Fruit fly (Drosophila melanogaster) whole organism, embryonic: ENCODE data around the gene dia.

ENCODE experiments used
- Ada2b ChIP-seq: fragments of 200-800 bp; sonication (Bioruptor generic); IDR thresholded peaks from 2 replicates; pipeline ENCODE4 v1.3.6; 2022; ENCODE audit warnings: missing biosample characterization, missing genetic modification characterization
- B-H1 ChIP-seq: fragments of 200-800 bp; sonication (Bioruptor generic); IDR thresholded peaks from 3 replicates; pipeline ENCODE4 v1.3.6; 2022; ENCODE audit warnings: missing biosample characterization, missing genetic modification characterization
- BtbVII ChIP-seq: fragments of 200-800 bp; sonication (Bioruptor generic); optimal IDR thresholded peaks from 3 replicates; lab custom pipeline; 2017; ENCODE audit warnings: missing biosample characterization, mild to moderate bottlenecking, missing genetic modification characterization
- CG12155 ChIP-seq: fragments of 200-800 bp; sonication (Bioruptor generic); optimal IDR thresholded peaks from 3 replicates; lab custom pipeline; 2016; ENCODE audit warnings: missing biosample characterization, missing genetic modification characterization
- CG12659 ChIP-seq: fragments of 200-800 bp; sonication (Bioruptor generic); optimal IDR thresholded peaks from 3 replicates; lab custom pipeline; 2017; ENCODE audit warnings: mild to moderate bottlenecking, missing biosample characterization, missing genetic modification reagents, missing genetic modification characterization
- CG17568 ChIP-seq: fragments of 200-800 bp; sonication (Bioruptor generic); optimal IDR thresholded peaks from 2 replicates; lab custom pipeline; 2018; ENCODE audit warnings: missing biosample characterization, mild to moderate bottlenecking, missing genetic modification characterization, moderate library complexity
- CG17802 ChIP-seq: fragments of 200-800 bp; sonication (Bioruptor generic); optimal IDR thresholded peaks from 2 replicates; lab custom pipeline; 2018; ENCODE audit warnings: missing biosample characterization, mild to moderate bottlenecking, missing genetic modification characterization, moderate library complexity
- CG17829 ChIP-seq: fragments of 200-800 bp; optimal IDR thresholded peaks from 2 replicates; lab custom pipeline; 2019; ENCODE audit warnings: missing biosample characterization, mild to moderate bottlenecking, missing genetic modification characterization, moderate library complexity
- CG4820 ChIP-seq: fragments of 200-800 bp; sonication (Bioruptor generic); optimal IDR thresholded peaks from 3 replicates; lab custom pipeline; 2016; ENCODE audit warnings: missing biosample characterization, missing genetic modification characterization
- CG6683 ChIP-seq: fragments of 200-800 bp; sonication (Bioruptor generic); optimal IDR thresholded peaks from 2 replicates; lab custom pipeline; 2017; ENCODE audit warnings: missing biosample characterization, mild to moderate bottlenecking, missing genetic modification characterization, missing genetic modification reagents
- CG6765 ChIP-seq: fragments of 200-800 bp; sonication (Bioruptor generic); optimal IDR thresholded peaks from 3 replicates; lab custom pipeline; 2017; ENCODE audit warnings: missing biosample characterization, mild to moderate bottlenecking, missing genetic modification characterization
- CG7372 ChIP-seq: fragments of 200-800 bp; sonication (Bioruptor generic); IDR thresholded peaks from 2 replicates; pipeline ENCODE4 v1.3.6; 2022; ENCODE audit warnings: missing biosample characterization, missing genetic modification characterization
- CG9215 ChIP-seq: fragments of 200-800 bp; sonication (Bioruptor generic); IDR thresholded peaks from 2 replicates; pipeline ENCODE4 v1.3.6; 2022; ENCODE audit warnings: missing biosample characterization, missing genetic modification characterization
- CG9437 ChIP-seq: fragments of 200-800 bp; sonication (Bioruptor generic); optimal IDR thresholded peaks from 2 replicates; lab custom pipeline; 2018; ENCODE audit warnings: missing biosample characterization, mild to moderate bottlenecking, missing genetic modification characterization
- CHES-1-like ChIP-seq: fragments of 200-800 bp; sonication (Bioruptor generic); optimal IDR thresholded peaks from 2 replicates; lab custom pipeline; 2016; ENCODE audit warnings: missing biosample characterization, missing genetic modification characterization
- CoRest ChIP-seq: fragments of 200-800 bp; sonication (Bioruptor generic); optimal IDR thresholded peaks from 3 replicates; lab custom pipeline; 2018; ENCODE audit warnings: missing biosample characterization, mild to moderate bottlenecking, missing genetic modification characterization, moderate library complexity
- Dad ChIP-seq: fragments of 200-800 bp; sonication (Bioruptor generic); optimal IDR thresholded peaks from 3 replicates; lab custom pipeline; 2016; ENCODE audit warnings: missing biosample characterization, missing genetic modification characterization
- Dek ChIP-seq: fragments of 200-800 bp; sonication (Bioruptor generic); optimal IDR thresholded peaks from 3 replicates; lab custom pipeline; 2019; ENCODE audit warnings: missing biosample characterization, mild to moderate bottlenecking, missing genetic modification characterization, moderate library complexity
- Dll ChIP-seq: fragments of 200-800 bp; sonication (Bioruptor generic); IDR thresholded peaks from 4 replicates; pipeline ENCODE4 v1.3.6; 2022; ENCODE audit warnings: missing biosample characterization, missing genetic modification characterization; ENCODE audit not compliant: partially characterized antibody
- E2f2 ChIP-seq: fragments of 200-800 bp; sonication (Bioruptor generic); IDR thresholded peaks from 2 replicates; pipeline ENCODE4 v1.3.6; 2022; ENCODE audit warnings: missing biosample characterization, missing genetic modification characterization
- Ets65A ChIP-seq: fragments of 200-800 bp; sonication (Bioruptor generic); peaks from one replicate; lab custom pipeline; 2016; ENCODE audit warnings: missing biosample characterization, missing genetic modification characterization
- Ets97D ChIP-seq: fragments of 200-800 bp; sonication (Bioruptor generic); optimal IDR thresholded peaks from 3 replicates; lab custom pipeline; 2016; ENCODE audit warnings: missing biosample characterization, missing genetic modification characterization
- HLH54F ChIP-seq: fragments of 200-800 bp; sonication (Bioruptor generic); optimal IDR thresholded peaks from 3 replicates; lab custom pipeline; 2016; ENCODE audit warnings: missing biosample characterization, missing genetic modification characterization
- Hmx ChIP-seq: fragments of 200-800 bp; sonication (Bioruptor generic); optimal IDR thresholded peaks from 2 replicates; lab custom pipeline; 2016; ENCODE audit warnings: missing biosample characterization, missing genetic modification characterization
- Hr39 ChIP-seq: fragments of >200 bp; optimal IDR thresholded peaks from 2 replicates; lab custom pipeline; 2017
- Hsf ChIP-seq: fragments of 200-800 bp; sonication (Bioruptor generic); optimal IDR thresholded peaks from 3 replicates; lab custom pipeline; 2016; ENCODE audit warnings: missing biosample characterization, missing genetic modification characterization
- Lhr ChIP-seq: fragments of 200-800 bp; sonication (Bioruptor generic); optimal IDR thresholded peaks from 3 replicates; lab custom pipeline; 2017; ENCODE audit warnings: mild to moderate bottlenecking, missing biosample characterization, missing genetic modification reagents, missing genetic modification characterization
- MBD-R2 ChIP-seq: fragments of 200-800 bp; sonication (Bioruptor generic); IDR thresholded peaks from 2 replicates; pipeline ENCODE4 v1.3.6; 2022; ENCODE audit warnings: missing biosample characterization, missing genetic modification characterization
- NFAT ChIP-seq: fragments of 200-800 bp; sonication (Bioruptor generic); IDR thresholded peaks from 2 replicates; pipeline ENCODE4 v1.3.6; 2022; ENCODE audit warnings: missing biosample characterization, missing genetic modification characterization
- Rfx ChIP-seq: fragments of 200-800 bp; sonication (Bioruptor generic); IDR thresholded peaks from 2 replicates; pipeline ENCODE4 v1.3.6; 2022; ENCODE audit warnings: missing biosample characterization, missing genetic modification characterization
- Sry-β ChIP-seq: fragments of 200-800 bp; sonication (Bioruptor generic); optimal IDR thresholded peaks from 2 replicates; lab custom pipeline; 2018; ENCODE audit warnings: missing biosample characterization, mild to moderate bottlenecking, missing genetic modification characterization, moderate library complexity
- Xbp1 ChIP-seq: fragments of 200-800 bp; sonication (Bioruptor generic); optimal IDR thresholded peaks from 3 replicates; lab custom pipeline; 2016; ENCODE audit warnings: missing biosample characterization, mild to moderate bottlenecking, missing genetic modification characterization
- aop ChIP-seq: fragments of 200-800 bp; sonication (Bioruptor generic); IDR thresholded peaks from 2 replicates; pipeline ENCODE4 v1.3.6; 2022; ENCODE audit warnings: missing biosample characterization, missing genetic modification characterization
- bab2 ChIP-seq: fragments of 200-800 bp; sonication (Bioruptor generic); optimal IDR thresholded peaks from 2 replicates; lab custom pipeline; 2016; ENCODE audit warnings: missing biosample characterization, missing genetic modification characterization
- caup ChIP-seq: fragments of 200-800 bp; sonication (Bioruptor generic); optimal IDR thresholded peaks from 3 replicates; lab custom pipeline; 2017; ENCODE audit warnings: missing biosample characterization, mild to moderate bottlenecking, missing genetic modification characterization, moderate library complexity; ENCODE audit not compliant: severe bottlenecking
- cg ChIP-seq: fragments of 200-800 bp; sonication (Bioruptor generic); optimal IDR thresholded peaks from 3 replicates; lab custom pipeline; 2019; ENCODE audit warnings: missing biosample characterization, mild to moderate bottlenecking, missing genetic modification characterization, moderate library complexity
- chif ChIP-seq, 2 experiments: fragments of 200-800 bp; sonication (Bioruptor generic); optimal IDR thresholded peaks; 3 replicates each; lab custom pipeline; 2016; ENCODE audit warnings: missing biosample characterization in 2 of 2, missing genetic modification characterization in 2 of 2
- chn ChIP-seq: fragments of 200-800 bp; sonication (Bioruptor generic); optimal IDR thresholded peaks from 2 replicates; lab custom pipeline; 2016; ENCODE audit warnings: missing biosample characterization, missing genetic modification characterization
- dpn ChIP-seq, 2 experiments: fragments of 200-800 bp; sonication (Bioruptor generic); optimal IDR thresholded peaks; 3 replicates each; lab custom pipeline; 2016; ENCODE audit warnings: missing biosample characterization in 2 of 2, missing genetic modification characterization in 2 of 2
- eve ChIP-seq, 2 experiments: fragments of >200 bp; optimal IDR thresholded peaks; 2 replicates each; lab custom pipeline; 2017; ENCODE audit warnings: missing biosample characterization in 2 of 2, missing genetic modification characterization in 2 of 2
- ind ChIP-seq: fragments of 200-800 bp; sonication (Bioruptor generic); optimal IDR thresholded peaks from 3 replicates; lab custom pipeline; 2016; ENCODE audit warnings: missing biosample characterization, missing genetic modification characterization
- insv ChIP-seq, 2 experiments: fragments of 200-800 bp; sonication (Bioruptor generic); optimal IDR thresholded peaks; 3 replicates each; lab custom pipeline; 2016 to 2018; ENCODE audit warnings: missing biosample characterization in 2 of 2, missing genetic modification characterization in 2 of 2
- lbe ChIP-seq: fragments of 200-800 bp; sonication (Bioruptor generic); optimal IDR thresholded peaks from 2 replicates; lab custom pipeline; 2016; ENCODE audit warnings: missing biosample characterization, mild to moderate bottlenecking, missing genetic modification characterization
- lov ChIP-seq, 2 experiments: fragments of 200-800 bp in 1 of 2; fragments of >200 bp in 1 of 2; sonication (Bioruptor generic) in 1 of 2; IDR thresholded peaks in 1 of 2; optimal IDR thresholded peaks in 1 of 2; 2 replicates in 1 of 2; 3 replicates in 1 of 2; pipeline versions ENCODE4 v1.3.6 to Lab custom; 2017 to 2022; ENCODE audit warnings: missing biosample characterization in 1 of 2, missing genetic modification characterization in 1 of 2
- mam ChIP-seq: fragments of 200-800 bp; sonication (Bioruptor generic); optimal IDR thresholded peaks from 3 replicates; lab custom pipeline; 2016; ENCODE audit warnings: missing biosample characterization, missing genetic modification characterization
- onecut ChIP-seq: fragments of 200-800 bp; sonication (Bioruptor generic); IDR thresholded peaks from 2 replicates; pipeline ENCODE4 v1.3.6; 2022; ENCODE audit warnings: missing biosample characterization, missing genetic modification characterization
- phol ChIP-seq: fragments of 200-800 bp; sonication (Bioruptor generic); optimal IDR thresholded peaks from 3 replicates; lab custom pipeline; 2018; ENCODE audit warnings: missing biosample characterization, mild to moderate bottlenecking, missing genetic modification characterization, moderate library complexity
- slbo ChIP-seq: fragments of 200-800 bp; sonication (Bioruptor generic); IDR thresholded peaks from 2 replicates; pipeline ENCODE4 v1.3.6; 2022; ENCODE audit warnings: missing biosample characterization, missing genetic modification characterization
- sug ChIP-seq: fragments of 200-800 bp; optimal IDR thresholded peaks from 2 replicates; lab custom pipeline; 2019; ENCODE audit warnings: missing biosample characterization, mild to moderate bottlenecking, missing genetic modification characterization, moderate library complexity
- tgo ChIP-seq: fragments of 200-800 bp; sonication (Bioruptor generic); IDR thresholded peaks from 3 replicates; pipeline ENCODE4 v1.3.6; 2022; ENCODE audit warnings: missing biosample characterization, missing genetic modification characterization

dia gene

dm6 chr2L:20734066-20734686, 23.8 kb upstream of the dia start, which contains the start of gene TM9SF2 (continued):
- TF ChIP-seq phol (tag; lab: Kevin White, UChicago) (peak; percentile 45), CG7372 (0 out of 2 replicates have a peak, but pooled peaks have one; percentile 25), Dad (GFP tag; lab: Kevin White, UChicago) (no peak), CG17568 (GFP tag; lab: Kevin White, UChicago) (no peak), lov (optimal IDR thresholded peaks at IDR 0.05; lab: Kevin White, UChicago) (no peak), lov (GFP tag; IDR thresholded peaks at IDR 0.05; lab: Robert Waterston, UW) (no peak), Lhr (GFP tag; lab: Kevin White, UChicago) (no peak), mam (peak; percentile 56), CG6683 (no peak), dpn (GFP tag; optimal IDR thresholded peaks at IDR 0.05; lab: Kevin White, UChicago) (peak in 1 of 2 experiments; percentile 11), CG4820 (GFP tag; lab: Kevin White, UChicago) (peak; percentile 24), CG17802 (tag; lab: Kevin White, UChicago) (no peak), Hsf (GFP tag; lab: Kevin White, UChicago) (peak; percentile 42), aop (no peak), tgo (GFP tag; lab: Robert Waterston, UW) (no peak), Hmx (peak; percentile 4), Ets97D (GFP tag; lab: Kevin White, UChicago) (peak; percentile 17), NFAT (GFP tag; lab: Robert Waterston, UW) (peak; percentile 37; the same call in 1 of the 2 replicates), ind (GFP tag; lab: Kevin White, UChicago) (no peak), Ets65A (GFP tag; lab: Kevin White, UChicago) (peak; percentile 91), CG17829 (tag; lab: Kevin White, UChicago) (peak; percentile 14), Sry-β (GFP tag; lab: Kevin White, UChicago) (peak; percentile 68), bab2 (GFP tag; lab: Kevin White, UChicago) (peak; percentile 29), CG12659 (GFP tag; lab: Kevin White, UChicago) (peak; percentile 48), cg (GFP tag; lab: Kevin White, UChicago) (no peak), CG12155 (GFP tag; lab: Kevin White, UChicago) (peak; percentile 22), chif (GFP tag; optimal IDR thresholded peaks at IDR 0.05; lab: Kevin White, UChicago) (peak in 1 of 2 experiments; percentile 2), Xbp1 (GFP tag; lab: Kevin White, UChicago) (peak; percentile 66), E2f2 (GFP tag; lab: Robert Waterston, UW) (peak; percentile 50), Dll (GFP tag; lab: Robert Waterston, UW) (no peak), MBD-R2 (GFP tag; lab: Robert Waterston, UW) (peak; percentile 73), chn (GFP tag; lab: Kevin White, UChicago) (peak; percentile 36), B-H1 (GFP tag; lab: Robert Waterston, UW) (peak; percentile 12; the same call in 1 of the 3 replicates), insv (GFP tag; optimal IDR thresholded peaks at IDR 0.05; lab: Kevin White, UChicago) (no peak), lbe (no peak), Rfx (GFP tag; lab: Robert Waterston, UW) (peak; percentile 58; the same call in 1 of the 2 replicates), CoRest (tag; lab: Kevin White, UChicago) (peak; percentile 60), onecut (no peak), CG9437 (peak; percentile 46), sug (peak; percentile 20), slbo (GFP tag; lab: Robert Waterston, UW) (peak; percentile 74), CG9215 (GFP tag; lab: Robert Waterston, UW) (peak; percentile 40; the same call in 1 of the 2 replicates), caup (GFP tag; lab: Kevin White, UChicago) (peak; percentile 41), Dek (tag; lab: Kevin White, UChicago) (peak; percentile 18), Hr39 (lab: Kevin White, UChicago) (no peak), HLH54F (GFP tag; lab: Kevin White, UChicago) (peak; percentile 38), CG6765 (GFP tag; lab: Kevin White, UChicago) (no peak), eve (GFP tag; optimal IDR thresholded peaks at IDR 0.05; lab: Kevin White, UChicago) (no peak), Ada2b (GFP tag; lab: Robert Waterston, UW) (no peak), BtbVII (GFP tag; lab: Kevin White, UChicago) (peak; percentile 37), CHES-1-like (no peak)
